Fruit fly (Drosophila melanogaster) whole organism, embryonic: ENCODE measurements around the gene CG6149.

Experiments
- Abd-B ChIP-seq: fragments of 200-800 bp; sonication (Bioruptor generic); optimal IDR thresholded peaks from 2 replicates; lab custom pipeline; 2018; ENCODE audit warnings: missing biosample characterization, mild to moderate bottlenecking, missing genetic modification characterization, moderate library complexity
- Adf1 ChIP-seq: fragments of 200-800 bp; sonication (Bioruptor generic); IDR thresholded peaks from 2 replicates; pipeline ENCODE4 v1.3.6; 2022; ENCODE audit warnings: missing biosample characterization, missing genetic modification characterization
- Bgb ChIP-seq: fragments of 200-800 bp; sonication (Bioruptor generic); IDR thresholded peaks from 2 replicates; pipeline ENCODE4 v1.3.6; 2022; ENCODE audit warnings: missing biosample characterization, missing genetic modification characterization; ENCODE audit not compliant: partially characterized antibody
- CG10366 ChIP-seq: fragments of 200-800 bp; sonication (Bioruptor generic); IDR thresholded peaks from 2 replicates; pipeline ENCODE4 v1.3.6; 2022; ENCODE audit warnings: missing biosample characterization, missing genetic modification characterization
- CG11696 ChIP-seq: fragments of 200-800 bp; sonication (Bioruptor generic); IDR thresholded peaks from 2 replicates; pipeline ENCODE4 v1.3.6; 2022; ENCODE audit warnings: missing biosample characterization, missing genetic modification characterization
- CG12391 ChIP-seq: fragments of 200-800 bp; sonication (Bioruptor generic); optimal IDR thresholded peaks from 3 replicates; lab custom pipeline; 2018; ENCODE audit warnings: missing biosample characterization, mild to moderate bottlenecking, missing genetic modification characterization, moderate library complexity
- CG13287 ChIP-seq: fragments of 200-800 bp; sonication (Bioruptor generic); IDR thresholded peaks from 2 replicates; pipeline ENCODE4 v1.3.6; 2022; ENCODE audit warnings: missing biosample characterization, missing genetic modification characterization; ENCODE audit not compliant: partially characterized antibody
- CG14050 ChIP-seq: fragments of 200-800 bp; sonication (Bioruptor generic); IDR thresholded peaks from 3 replicates; pipeline ENCODE4 v1.3.6; 2022; ENCODE audit warnings: missing biosample characterization, missing genetic modification characterization
- CG15073 ChIP-seq: fragments of 200-800 bp; sonication (Bioruptor generic); optimal IDR thresholded peaks from 2 replicates; lab custom pipeline; 2016; ENCODE audit warnings: missing biosample characterization, missing genetic modification characterization
- CG1647 ChIP-seq: fragments of 200-800 bp; sonication (Bioruptor generic); optimal IDR thresholded peaks from 3 replicates; lab custom pipeline; 2016; ENCODE audit warnings: missing biosample characterization, missing genetic modification characterization
- CG17568 ChIP-seq: fragments of 200-800 bp; sonication (Bioruptor generic); optimal IDR thresholded peaks from 2 replicates; lab custom pipeline; 2018; ENCODE audit warnings: missing biosample characterization, mild to moderate bottlenecking, missing genetic modification characterization, moderate library complexity
- CG17829 ChIP-seq: fragments of 200-800 bp; optimal IDR thresholded peaks from 2 replicates; lab custom pipeline; 2019; ENCODE audit warnings: missing biosample characterization, mild to moderate bottlenecking, missing genetic modification characterization, moderate library complexity
- CG18619 ChIP-seq: fragments of 200-800 bp; sonication (Bioruptor generic); optimal IDR thresholded peaks from 3 replicates; lab custom pipeline; 2017; ENCODE audit warnings: missing biosample characterization, mild to moderate bottlenecking, missing genetic modification characterization
- CG18764 ChIP-seq: fragments of 200-800 bp; sonication (Bioruptor generic); optimal IDR thresholded peaks from 3 replicates; lab custom pipeline; 2016; ENCODE audit warnings: missing biosample characterization, missing genetic modification characterization
- CG3163 ChIP-seq: fragments of 200-800 bp; sonication (Bioruptor generic); optimal IDR thresholded peaks from 3 replicates; lab custom pipeline; 2016; ENCODE audit warnings: missing biosample characterization, missing genetic modification characterization
- CG33213 ChIP-seq: fragments of 200-800 bp; sonication (Bioruptor generic); optimal IDR thresholded peaks from 3 replicates; lab custom pipeline; 2016; ENCODE audit warnings: missing biosample characterization, missing genetic modification characterization
- CG33557 ChIP-seq: fragments of 200-800 bp; sonication (Bioruptor generic); optimal IDR thresholded peaks from 2 replicates; lab custom pipeline; 2019; ENCODE audit warnings: missing biosample characterization, mild to moderate bottlenecking, missing genetic modification characterization, moderate library complexity
- CG3407 ChIP-seq: fragments of 200-800 bp; sonication (Bioruptor generic); optimal IDR thresholded peaks from 2 replicates; lab custom pipeline; 2018; ENCODE audit warnings: missing biosample characterization, mild to moderate bottlenecking, missing genetic modification characterization
- CG34224 ChIP-seq: fragments of 200-800 bp; sonication (Bioruptor generic); IDR thresholded peaks from 3 replicates; pipeline ENCODE4 v1.3.6; 2022; ENCODE audit warnings: missing biosample characterization, missing genetic modification characterization; ENCODE audit not compliant: partially characterized antibody
- CG43689 ChIP-seq: fragments of 200-800 bp; sonication (Bioruptor generic); IDR thresholded peaks from 2 replicates; pipeline ENCODE4 v1.3.6; 2022; ENCODE audit warnings: missing biosample characterization, missing genetic modification characterization
- CG4617 ChIP-seq: fragments of 200-800 bp; sonication (Bioruptor generic); optimal IDR thresholded peaks from 3 replicates; lab custom pipeline; 2016; ENCODE audit warnings: missing biosample characterization, missing genetic modification characterization, borderline replicate concordance
- CG5180 ChIP-seq: fragments of 200-800 bp; sonication (Bioruptor generic); optimal IDR thresholded peaks from 3 replicates; lab custom pipeline; 2017; ENCODE audit warnings: missing biosample characterization, missing genetic modification characterization, mild to moderate bottlenecking, moderate library complexity, missing genetic modification reagents
- CG5953 ChIP-seq: fragments of 200-800 bp; sonication (Bioruptor generic); IDR thresholded peaks from 2 replicates; pipeline ENCODE4 v1.3.6; 2022; ENCODE audit warnings: missing biosample characterization, missing genetic modification characterization
- CG7271 ChIP-seq: fragments of 200-800 bp; sonication (Bioruptor generic); optimal IDR thresholded peaks from 2 replicates; lab custom pipeline; 2018; ENCODE audit warnings: missing biosample characterization, mild to moderate bottlenecking, missing genetic modification characterization, moderate library complexity
- CG7556 ChIP-seq: fragments of 200-800 bp; sonication (Bioruptor generic); optimal IDR thresholded peaks from 2 replicates; lab custom pipeline; 2017; ENCODE audit warnings: missing biosample characterization, mild to moderate bottlenecking, missing genetic modification characterization
- CG9797 ChIP-seq: fragments of 200-800 bp; sonication (Bioruptor generic); optimal IDR thresholded peaks from 3 replicates; lab custom pipeline; 2018; ENCODE audit warnings: missing biosample characterization, mild to moderate bottlenecking, missing genetic modification characterization
- CG9876 ChIP-seq: fragments of 200-800 bp; sonication (Bioruptor generic); optimal IDR thresholded peaks from 2 replicates; lab custom pipeline; 2016; ENCODE audit warnings: missing biosample characterization, missing genetic modification characterization
- CrebB ChIP-seq: fragments of 200-800 bp; sonication (Bioruptor generic); optimal IDR thresholded peaks from 3 replicates; lab custom pipeline; 2018; ENCODE audit warnings: missing biosample characterization, mild to moderate bottlenecking, missing genetic modification characterization
- Ets65A ChIP-seq: fragments of 200-800 bp; sonication (Bioruptor generic); peaks from one replicate; lab custom pipeline; 2016; ENCODE audit warnings: missing biosample characterization, missing genetic modification characterization
- Fer2 ChIP-seq: fragments of 200-800 bp; sonication (Bioruptor generic); optimal IDR thresholded peaks from 2 replicates; lab custom pipeline; 2018; ENCODE audit warnings: missing biosample characterization, mild to moderate bottlenecking, missing genetic modification characterization, moderate library complexity
- HHEX ChIP-seq: fragments of 200-800 bp; sonication (Bioruptor generic); optimal IDR thresholded peaks from 3 replicates; lab custom pipeline; 2017; ENCODE audit warnings: missing biosample characterization, mild to moderate bottlenecking, missing genetic modification characterization, missing genetic modification reagents
- HLH54F ChIP-seq: fragments of 200-800 bp; sonication (Bioruptor generic); optimal IDR thresholded peaks from 3 replicates; lab custom pipeline; 2016; ENCODE audit warnings: missing biosample characterization, missing genetic modification characterization
- HLHmδ ChIP-seq: fragments of 200-800 bp; sonication (Bioruptor generic); optimal IDR thresholded peaks from 2 replicates; lab custom pipeline; 2018; ENCODE audit warnings: missing biosample characterization, mild to moderate bottlenecking, missing genetic modification characterization, moderate library complexity
- Hey ChIP-seq: fragments of 200-800 bp; sonication (Bioruptor generic); optimal IDR thresholded peaks from 3 replicates; lab custom pipeline; 2018; ENCODE audit warnings: missing biosample characterization, mild to moderate bottlenecking, missing genetic modification characterization
- NC2α ChIP-seq: fragments of 200-800 bp; sonication (Bioruptor generic); optimal IDR thresholded peaks from 2 replicates; lab custom pipeline; 2016; ENCODE audit warnings: missing biosample characterization, missing genetic modification characterization
- Trl ChIP-seq, 3 experiments: fragments of >200 bp in 2 of 3; fragments of 200-800 bp in 1 of 3; sonication (Bioruptor generic) in 1 of 3; optimal IDR thresholded peaks; 2 replicates in 1 of 3; 3 replicates in 2 of 3; lab custom pipeline; 2016 to 2017; ENCODE audit warnings: missing biosample characterization in 1 of 3, missing genetic modification characterization in 1 of 3
- abd-A ChIP-seq: fragments of 200-800 bp; sonication (Bioruptor generic); optimal IDR thresholded peaks from 3 replicates; lab custom pipeline; 2019; ENCODE audit warnings: missing biosample characterization, mild to moderate bottlenecking, missing genetic modification characterization, moderate library complexity
- bigmax ChIP-seq: fragments of 200-800 bp; sonication (Bioruptor generic); optimal IDR thresholded peaks from 2 replicates; lab custom pipeline; 2018; ENCODE audit warnings: missing biosample characterization, mild to moderate bottlenecking, missing genetic modification characterization
- crp ChIP-seq, 2 experiments: fragments of 200-800 bp; sonication (Bioruptor generic); optimal IDR thresholded peaks; 2 replicates in 1 of 2; 3 replicates in 1 of 2; lab custom pipeline; 2017; ENCODE audit warnings: missing biosample characterization in 2 of 2, missing genetic modification characterization in 2 of 2, mild to moderate bottlenecking in 1 of 2, moderate library complexity in 1 of 2
- ewg ChIP-seq: fragments of 200-800 bp; sonication (Bioruptor generic); optimal IDR thresholded peaks from 3 replicates; lab custom pipeline; 2017; ENCODE audit warnings: mild to moderate bottlenecking, missing biosample characterization, missing genetic modification reagents, missing genetic modification characterization
- hb ChIP-seq: fragments of 200-800 bp; sonication (Bioruptor generic); IDR thresholded peaks from 3 replicates; pipeline ENCODE4 v1.3.6; 2022; ENCODE audit warnings: missing biosample characterization, missing genetic modification characterization; ENCODE audit not compliant: partially characterized antibody
- ind ChIP-seq: fragments of 200-800 bp; sonication (Bioruptor generic); optimal IDR thresholded peaks from 3 replicates; lab custom pipeline; 2016; ENCODE audit warnings: missing biosample characterization, missing genetic modification characterization
- jigr1 ChIP-seq: fragments of 200-800 bp; sonication (Bioruptor generic); IDR thresholded peaks from 3 replicates; pipeline ENCODE4 v1.3.6; 2022; ENCODE audit warnings: missing biosample characterization, missing genetic modification characterization
- kni ChIP-seq: fragments of 200-800 bp; sonication (Bioruptor generic); optimal IDR thresholded peaks from 3 replicates; lab custom pipeline; 2017; ENCODE audit warnings: mild to moderate bottlenecking, missing biosample characterization, missing genetic modification reagents, missing genetic modification characterization
- nom ChIP-seq: fragments of 200-800 bp; sonication (Bioruptor generic); optimal IDR thresholded peaks from 2 replicates; lab custom pipeline; 2017; ENCODE audit warnings: missing biosample characterization, missing genetic modification characterization, mild to moderate bottlenecking, moderate library complexity, missing genetic modification reagents
- ssp ChIP-seq: fragments of 200-800 bp; sonication (Bioruptor generic); IDR thresholded peaks from 2 replicates; pipeline ENCODE4 v1.3.6; 2022; ENCODE audit warnings: missing biosample characterization, missing genetic modification characterization
- wdn ChIP-seq: fragments of 200-800 bp; sonication (Bioruptor generic); IDR thresholded peaks from 2 replicates; pipeline ENCODE4 v1.3.6; 2022; ENCODE audit warnings: missing biosample characterization, missing genetic modification characterization
- yki ChIP-seq: fragments of >200 bp; optimal IDR thresholded peaks from 3 replicates; lab custom pipeline; 2018
- zfh1 ChIP-seq: fragments of 200-800 bp; sonication (Bioruptor generic); IDR thresholded peaks from 3 replicates; pipeline ENCODE4 v1.3.6; 2022; ENCODE audit warnings: missing biosample characterization, missing genetic modification characterization

CG6149 gene

dm6 chr3L:11429695-11430094 lies 5.6 kb downstream of the CG6149 start (continued):
- peak; percentile 32 for TF ChIP-seq ind
- peak; percentile 42 for TF ChIP-seq CG12391 (tag; lab: Kevin White, UChicago)
- peak; percentile 23 for TF ChIP-seq CG18764 (GFP tag; lab: Kevin White, UChicago)
- peak; percentile 24 for TF ChIP-seq CG7556 (GFP tag; lab: Kevin White, UChicago)
- TF ChIP-seq CG17829 (tag; lab: Kevin White, UChicago): peak; percentile 35
- 0 out of 3 replicates have a peak, but pooled peaks have one; percentile 56 for TF ChIP-seq zfh1 (GFP tag; lab: Robert Waterston, UW)
- peak; percentile 31 for TF ChIP-seq ewg

dm6 chr3L:11428390-11428789 lies 6.9 kb downstream of the CG6149 start:
- TF ChIP-seq CG11696 (GFP tag; lab: Robert Waterston, UW) (no peak), Ets65A (GFP tag; lab: Kevin White, UChicago) (no peak), CG7271 (tag; lab: Kevin White, UChicago) (no peak), HLH54F (GFP tag; lab: Kevin White, UChicago) (no peak), CrebB (no peak), ssp (no peak), CG17568 (GFP tag; lab: Kevin White, UChicago) (peak; percentile 7), CG9876 (no peak), Trl (optimal IDR thresholded peaks at IDR 0.05; lab: Kevin White, UChicago) (peak; percentile 91 to 93), Trl (GFP tag; optimal IDR thresholded peaks at IDR 0.05; lab: Kevin White, UChicago) (no peak), CG9797 (GFP tag; lab: Kevin White, UChicago) (no peak), CG15073 (GFP tag; lab: Kevin White, UChicago) (no peak), CG43689 (GFP tag; lab: Robert Waterston, UW) (no peak), HLHmδ (GFP tag; lab: Kevin White, UChicago) (no peak), CG13287 (GFP tag; lab: Robert Waterston, UW) (peak; percentile 51; the same call in 1 of the 2 replicates), kni (no peak), Bgb (GFP tag; lab: Robert Waterston, UW) (peak; percentile 6; the same call in 1 of the 2 replicates), CG10366 (GFP tag; lab: Robert Waterston, UW) (no peak), CG1647 (GFP tag; lab: Kevin White, UChicago) (no peak), crp (GFP tag; optimal IDR thresholded peaks at IDR 0.05; lab: Kevin White, UChicago) (peak in 1 of 2 experiments; percentile 40), CG3163 (peak; percentile 97), Adf1 (peak; percentile 88), nom (GFP tag; lab: Kevin White, UChicago) (peak; percentile 1), abd-A (no peak), wdn (GFP tag; lab: Robert Waterston, UW) (no peak), HHEX (GFP tag; lab: Kevin White, UChicago) (no peak), hb (no peak), CG3407 (GFP tag; lab: Kevin White, UChicago) (peak; percentile 18), yki (lab: Kevin White, UChicago) (peak; percentile 54), jigr1 (no peak), ind (no peak), CG18619 (GFP tag; lab: Kevin White, UChicago) (no peak), CG14050 (GFP tag; lab: Robert Waterston, UW) (no peak), NC2α (GFP tag; lab: Kevin White, UChicago) (no peak), CG5180 (GFP tag; lab: Kevin White, UChicago) (no peak), Fer2 (no peak), CG33213 (GFP tag; lab: Kevin White, UChicago) (no peak), Abd-B (GFP tag; lab: Kevin White, UChicago) (no peak), CG33557 (GFP tag; lab: Kevin White, UChicago) (no peak), Hey (tag; lab: Kevin White, UChicago) (no peak), CG5953 (GFP tag; lab: Robert Waterston, UW) (no peak), bigmax (GFP tag; lab: Kevin White, UChicago) (no peak), CG4617 (GFP tag; lab: Kevin White, UChicago) (no peak), CG34224 (GFP tag; lab: Robert Waterston, UW) (peak; percentile 36; the same call in 1 of the 3 replicates)
